Worm (Caenorhabditis elegans) whole organism, L2 larva: Measurements from ENCODE around the gene ZK1290.5.

ENCODE experiments used
- ama-1 ChIP-seq: fragments of 150-350 bp; optimal IDR thresholded peaks from 2 replicates; lab custom pipeline; 2018; ENCODE audit warnings: inconsistent platforms
- mab-5 ChIP-seq: fragments of 150-350 bp; optimal IDR thresholded peaks from 2 replicates; lab custom pipeline; 2014; ENCODE audit warnings: missing biosample characterization, missing genetic modification characterization
- nhr-77 ChIP-seq: fragments of 150-350 bp; optimal IDR thresholded peaks from 2 replicates; lab custom pipeline; 2014; ENCODE audit warnings: missing biosample characterization, missing genetic modification characterization
- snpc-4 ChIP-seq: fragments of 150-350 bp; optimal IDR thresholded peaks from 2 replicates; lab custom pipeline; 2014; ENCODE audit warnings: missing biosample characterization, missing genetic modification characterization
- ztf-11 ChIP-seq: sonication (generic microtip); optimal IDR thresholded peaks from 2 replicates; lab custom pipeline; 2017; ENCODE audit warnings: missing biosample characterization, missing genetic modification characterization

- TF ChIP-seq mab-5, result no peak
- TF ChIP-seq ztf-11 (tag; lab: Kevin White, UChicago), result no peak
- no peak for TF ChIP-seq nhr-77 (tag; lab: Kevin White, UChicago)
- no peak for TF ChIP-seq ama-1 (lab: Kevin White, UChicago)
- TF ChIP-seq snpc-4 (tag; lab: Kevin White, UChicago), result no peak
These were observed 41.4 kb downstream of the ZK1290.5 start for ce11 chrII:7570820-7571219.
